Fruit fly (Drosophila melanogaster): ENCODE data around the gene CG5885.
A peak's percentile ranks its signal among the peaks of the same experiment; 100 is the strongest.

The CG5885 gene

dm6 chr2L:9933063-9933462, 14.9 kb upstream of the CG5885 start, which contains the start of gene Cpr30F:
Gene Cpr30F (minus strand): TSS chr2L:9933163.
- TF ChIP-seq Pif1A (GFP tag; optimal IDR thresholded peaks at IDR 0.05) (no peak), Snoo (tag; optimal IDR thresholded peaks at IDR 0.05) (no peak), fd96Ca (GFP tag; IDR thresholded peaks at IDR 0.05) (no peak), Ets98B (GFP tag; IDR thresholded peaks at IDR 0.05) (no peak), EcR (GFP tag; optimal IDR thresholded peaks at IDR 0.05) (no peak), CG8159 (tag; optimal IDR thresholded peaks at IDR 0.05) (no peak), CG9948 (tag; optimal IDR thresholded peaks at IDR 0.05) (no peak)

- TF ChIP-seq rn (GFP tag; IDR thresholded peaks at IDR 0.05): no peak
- TF ChIP-seq CG8159 (tag; optimal IDR thresholded peaks at IDR 0.05): no peak
- TF ChIP-seq CG8301 (tag; optimal IDR thresholded peaks at IDR 0.05): no peak
- TF ChIP-seq EcR (GFP tag; optimal IDR thresholded peaks at IDR 0.05): no peak
- TF ChIP-seq Snoo (tag; optimal IDR thresholded peaks at IDR 0.05): no peak
- TF ChIP-seq fd96Ca (GFP tag; IDR thresholded peaks at IDR 0.05): no peak
- TF ChIP-seq Pif1B (GFP tag; optimal IDR thresholded peaks at IDR 0.05): no peak
- no peak for TF ChIP-seq CG12605 (GFP tag; IDR thresholded peaks at IDR 0.05)
- no peak for TF ChIP-seq D1 (tag; optimal IDR thresholded peaks at IDR 0.05)
- no peak for TF ChIP-seq CG4496 (GFP tag; IDR thresholded peaks at IDR 0.05)
- no peak for TF ChIP-seq CG14655 (GFP tag; optimal IDR thresholded peaks at IDR 0.05)
- no peak for TF ChIP-seq gl (tag; optimal IDR thresholded peaks at IDR 0.05)
- no peak for TF ChIP-seq CG15710 (tag; optimal IDR thresholded peaks at IDR 0.05)
Observed at dm6 chr2L:9930280-9930679, 12.2 kb upstream of the CG5885 start, which contains the start of gene CG42367. Gene CG42367 (plus strand): TSS chr2L:9930580.

dm6 chr2L:9924765-9925164, 6.6 kb upstream of the CG5885 start, which contains the start of the genes TbCMF46 and CG42366:
Gene TbCMF46 (minus strand): TSS chr2L:9924865.
Gene CG42366 (plus strand): TSS chr2L:9925161.
- TF ChIP-seq CG13204 (GFP tag; optimal IDR thresholded peaks at IDR 0.05) (no peak), gl (tag; optimal IDR thresholded peaks at IDR 0.05) (no peak), CG4496 (GFP tag; IDR thresholded peaks at IDR 0.05) (no peak), CG32121 (GFP tag; IDR thresholded peaks at IDR 0.05) (no peak), CG34367 (tag; optimal IDR thresholded peaks at IDR 0.05) (no peak), fd96Ca (GFP tag; IDR thresholded peaks at IDR 0.05) (no peak), CG14655 (GFP tag; optimal IDR thresholded peaks at IDR 0.05) (no peak), CG17806 (tag; optimal IDR thresholded peaks at IDR 0.05) (no peak), CG8301 (tag; optimal IDR thresholded peaks at IDR 0.05) (no peak), rn (GFP tag; IDR thresholded peaks at IDR 0.05) (no peak), CG12605 (GFP tag; IDR thresholded peaks at IDR 0.05) (no peak), Ets98B (GFP tag; IDR thresholded peaks at IDR 0.05) (no peak)

- peak; percentile 84 for TF ChIP-seq Ets98B (GFP tag; IDR thresholded peaks at IDR 0.05)
- peak; percentile 82 for TF ChIP-seq CG32121 (GFP tag; IDR thresholded peaks at IDR 0.05)
- TF ChIP-seq Snoo (tag; optimal IDR thresholded peaks at IDR 0.05): no peak
- TF ChIP-seq CG12605 (GFP tag; IDR thresholded peaks at IDR 0.05): peak; percentile 66
- TF ChIP-seq Pif1A (GFP tag; optimal IDR thresholded peaks at IDR 0.05): peak; percentile 81
- TF ChIP-seq rn (GFP tag; IDR thresholded peaks at IDR 0.05): no peak
- peak; percentile 77 for TF ChIP-seq Pif1B (GFP tag; optimal IDR thresholded peaks at IDR 0.05)
- no peak for TF ChIP-seq CG15710 (tag; optimal IDR thresholded peaks at IDR 0.05)
- TF ChIP-seq EcR (GFP tag; optimal IDR thresholded peaks at IDR 0.05): no peak
- no peak for TF ChIP-seq CG17806 (tag; optimal IDR thresholded peaks at IDR 0.05)
- peak; percentile 82; the same call in 2 of the 3 replicates for TF ChIP-seq fd96Ca (GFP tag; IDR thresholded peaks at IDR 0.05)
- TF ChIP-seq CG9948 (tag; optimal IDR thresholded peaks at IDR 0.05): peak; percentile 54
- TF ChIP-seq CG10348 (GFP tag; IDR thresholded peaks at IDR 0.05): no peak
- no peak for TF ChIP-seq CG13204 (GFP tag; optimal IDR thresholded peaks at IDR 0.05)
- TF ChIP-seq CG4496 (GFP tag; IDR thresholded peaks at IDR 0.05): peak; percentile 87
- TF ChIP-seq CG8301 (tag; optimal IDR thresholded peaks at IDR 0.05): no peak
- peak; percentile 68 for TF ChIP-seq CG34367 (tag; optimal IDR thresholded peaks at IDR 0.05)
- TF ChIP-seq gl (tag; optimal IDR thresholded peaks at IDR 0.05): peak; percentile 36
- TF ChIP-seq CG14655 (GFP tag; optimal IDR thresholded peaks at IDR 0.05): no peak
- peak; percentile 65 for TF ChIP-seq CG8159 (tag; optimal IDR thresholded peaks at IDR 0.05)
- peak; percentile 2 for TF ChIP-seq D1 (tag; optimal IDR thresholded peaks at IDR 0.05)
Observed at dm6 chr2L:9921401-9921800, 3.3 kb upstream of the CG5885 start, which contains the start of gene CG4592. Gene CG4592 (plus strand): TSS chr2L:9921633.

- TF ChIP-seq CG4496 (GFP tag; IDR thresholded peaks at IDR 0.05) (no peak), CG8159 (tag; optimal IDR thresholded peaks at IDR 0.05) (no peak), CG8301 (tag; optimal IDR thresholded peaks at IDR 0.05) (no peak), CG32121 (GFP tag; IDR thresholded peaks at IDR 0.05) (no peak), EcR (GFP tag; optimal IDR thresholded peaks at IDR 0.05) (no peak), D1 (tag; optimal IDR thresholded peaks at IDR 0.05) (no peak), rn (GFP tag; IDR thresholded peaks at IDR 0.05) (no peak), Pif1A (GFP tag; optimal IDR thresholded peaks at IDR 0.05) (no peak)
Observed at dm6 chr2L:9919949-9920348, 1.8 kb upstream of the CG5885 start, which contains the start of gene CG4594. Gene CG4594 (plus strand): TSS chr2L:9920160.

dm6 chr2L:9919218-9919617, 1.1 kb upstream of the CG5885 start:
- no peak for TF ChIP-seq fd96Ca (GFP tag; IDR thresholded peaks at IDR 0.05)
